Fruit fly (Drosophila melanogaster) ovary, adult (tissue): ENCODE results near the gene Tsp2A.

Experiments
- CG17801 ChIP-seq: fragments of 200-800 bp; optimal IDR thresholded peaks from 2 replicates; lab custom pipeline; 2019; ENCODE audit warnings: missing biosample characterization, mild to moderate bottlenecking, missing genetic modification characterization, moderate library complexity; ENCODE audit not compliant: partially characterized antibody

Tsp2A gene

DNA sequence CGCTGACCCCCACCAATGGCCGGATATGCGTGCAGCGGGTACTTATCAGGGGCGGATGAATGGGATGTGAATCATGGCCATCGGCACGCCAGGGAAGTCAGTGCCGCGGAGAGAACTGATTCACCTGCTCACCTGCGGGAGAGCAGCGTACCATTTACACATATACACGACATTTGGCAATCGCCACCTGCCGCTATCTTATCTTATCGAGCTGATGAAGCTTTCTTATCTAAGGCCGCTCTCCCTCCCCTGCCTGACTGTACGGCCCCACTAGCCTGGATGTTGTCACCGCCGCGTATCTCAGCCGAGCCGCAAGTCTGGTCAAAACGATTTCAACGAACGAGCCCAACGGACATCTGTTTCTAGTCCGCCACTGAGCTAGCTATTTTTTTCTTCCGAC lies at the start of gene Tsp2A:
Gene Tsp2A (plus strand): TSS at position 298 of the 400 bp plus-strand sequence.
- TF ChIP-seq CG17801 (GFP tag; lab: Kevin White, UChicago), result no peak

DNA sequence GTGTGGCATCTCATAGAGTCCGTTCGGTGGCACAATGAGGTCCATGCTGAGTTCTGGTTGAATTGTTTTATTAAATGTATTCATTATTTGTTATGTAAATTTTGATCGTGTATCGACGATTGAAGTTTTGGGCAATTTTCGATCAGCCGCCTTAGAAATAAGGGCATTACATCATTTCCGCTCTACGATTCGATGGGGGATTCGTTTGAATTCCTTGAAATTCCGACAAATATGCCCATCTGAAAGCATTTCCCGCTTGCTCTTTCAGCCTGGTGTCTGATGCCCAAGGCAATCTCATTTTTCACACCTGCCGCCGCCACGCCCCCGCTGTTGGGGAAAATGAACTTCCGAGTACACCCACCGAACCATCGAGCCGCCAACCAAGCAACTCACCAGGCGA lies 48.1 kb upstream of the Tsp2A start, which contains the start of gene CG32811:
Gene CG32811 (minus strand): TSS at position 101 of the 400 bp plus-strand sequence.
- no peak for TF ChIP-seq CG17801 (GFP tag; lab: Kevin White, UChicago)

DNA sequence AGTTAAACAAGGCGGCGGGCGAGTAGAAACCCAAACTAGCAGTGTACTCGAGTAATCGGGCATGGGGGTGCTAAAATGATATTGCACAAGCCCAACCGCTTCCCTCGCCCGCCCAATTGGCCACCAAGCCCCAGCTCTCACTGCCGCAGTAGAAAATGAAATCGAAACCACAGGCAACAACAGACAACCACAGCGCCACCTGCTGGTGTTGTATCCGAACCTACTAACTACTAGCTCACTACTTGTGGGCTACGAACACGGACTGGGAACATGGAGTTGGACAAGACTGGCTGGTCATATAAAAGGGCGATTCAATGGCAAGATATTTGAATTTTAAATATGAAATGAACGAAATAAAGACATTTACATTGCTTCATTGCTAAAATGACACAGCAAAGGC lies 46.4 kb upstream of the Tsp2A start:
- TF ChIP-seq CG17801 (GFP tag; lab: Kevin White, UChicago), result no peak

DNA sequence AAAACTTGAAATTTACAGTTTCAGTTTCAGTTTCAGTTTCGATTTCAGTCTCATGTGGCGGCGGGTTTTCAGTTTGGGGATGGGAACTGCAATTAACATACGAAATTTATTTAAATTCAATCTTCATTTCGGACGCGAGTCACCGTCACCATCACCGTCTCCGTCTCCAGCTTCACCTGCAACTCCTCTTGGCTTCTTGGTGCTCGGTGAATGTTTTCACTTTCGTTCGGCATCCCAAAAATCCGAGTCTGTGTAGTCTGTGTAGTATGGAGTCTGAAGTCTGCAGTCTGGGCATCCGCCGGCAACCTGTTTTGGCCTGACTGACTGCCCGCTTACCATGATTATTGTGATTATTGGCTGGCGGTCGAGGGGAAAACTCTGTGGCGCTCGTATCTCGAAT lies 42.4 kb upstream of the Tsp2A start:
- TF ChIP-seq CG17801 (GFP tag; lab: Kevin White, UChicago), result no peak

DNA sequence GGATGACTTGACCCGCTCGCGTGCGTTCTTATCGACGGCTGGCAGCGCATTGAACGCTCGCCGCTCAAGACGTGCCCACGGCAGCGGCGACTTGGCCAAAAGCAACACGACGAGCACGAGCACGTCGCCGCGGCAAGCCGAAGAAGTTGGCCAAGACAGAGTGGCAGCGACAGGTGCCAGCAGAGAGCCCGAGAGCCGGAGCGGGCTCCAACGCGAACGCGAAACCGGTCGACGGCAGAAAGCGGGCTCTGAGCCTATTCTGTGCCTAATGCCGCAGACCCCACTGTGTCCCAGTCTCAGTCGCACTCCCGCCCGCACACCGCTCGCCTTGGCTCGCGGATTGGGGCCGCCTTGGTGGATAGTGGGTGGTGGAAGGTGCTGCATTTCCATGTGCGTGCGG lies 37.9 kb upstream of the Tsp2A start:
- no peak for TF ChIP-seq CG17801 (GFP tag; lab: Kevin White, UChicago)

DNA sequence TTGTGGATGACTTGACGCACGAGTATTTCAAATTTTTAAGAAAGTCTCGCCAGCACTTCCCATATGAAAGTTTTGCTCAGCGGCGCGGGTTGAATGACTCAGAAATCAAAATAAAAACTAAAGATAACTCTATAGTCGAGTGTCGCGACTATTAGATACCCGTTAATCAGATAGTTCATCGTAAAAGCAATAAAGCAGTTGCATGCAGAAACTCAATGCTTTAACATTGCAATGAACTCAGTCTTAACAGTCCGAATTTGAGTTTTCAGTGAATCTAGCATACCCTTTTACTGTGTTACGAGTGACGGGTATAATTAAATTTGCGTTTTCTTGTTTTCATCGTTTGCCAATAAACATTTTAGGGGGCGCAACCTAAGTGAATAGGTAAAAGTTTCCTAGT lies 35.1 kb upstream of the Tsp2A start:
- TF ChIP-seq CG17801 (GFP tag; lab: Kevin White, UChicago), result no peak

DNA sequence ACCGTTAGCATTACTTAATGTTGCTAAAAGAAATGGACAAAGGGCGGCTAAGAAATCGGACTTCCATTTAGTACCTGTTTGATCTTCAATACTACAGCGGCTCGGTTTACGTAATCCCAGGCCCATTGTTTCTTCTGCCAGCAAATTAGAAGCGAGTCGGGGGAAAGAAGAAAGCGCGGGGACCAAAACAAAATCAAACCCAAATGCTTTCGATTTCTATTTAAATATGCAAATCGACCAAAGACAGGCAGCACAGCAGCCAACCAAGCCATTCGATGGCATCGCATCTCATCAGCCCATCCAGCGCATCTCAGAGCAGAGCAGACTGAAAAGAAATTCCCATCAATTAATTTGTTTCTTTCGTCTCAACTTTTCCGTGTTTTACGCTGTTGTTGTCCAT lies 33.8 kb upstream of the Tsp2A start:
- TF ChIP-seq CG17801 (GFP tag; lab: Kevin White, UChicago), result no peak

DNA sequence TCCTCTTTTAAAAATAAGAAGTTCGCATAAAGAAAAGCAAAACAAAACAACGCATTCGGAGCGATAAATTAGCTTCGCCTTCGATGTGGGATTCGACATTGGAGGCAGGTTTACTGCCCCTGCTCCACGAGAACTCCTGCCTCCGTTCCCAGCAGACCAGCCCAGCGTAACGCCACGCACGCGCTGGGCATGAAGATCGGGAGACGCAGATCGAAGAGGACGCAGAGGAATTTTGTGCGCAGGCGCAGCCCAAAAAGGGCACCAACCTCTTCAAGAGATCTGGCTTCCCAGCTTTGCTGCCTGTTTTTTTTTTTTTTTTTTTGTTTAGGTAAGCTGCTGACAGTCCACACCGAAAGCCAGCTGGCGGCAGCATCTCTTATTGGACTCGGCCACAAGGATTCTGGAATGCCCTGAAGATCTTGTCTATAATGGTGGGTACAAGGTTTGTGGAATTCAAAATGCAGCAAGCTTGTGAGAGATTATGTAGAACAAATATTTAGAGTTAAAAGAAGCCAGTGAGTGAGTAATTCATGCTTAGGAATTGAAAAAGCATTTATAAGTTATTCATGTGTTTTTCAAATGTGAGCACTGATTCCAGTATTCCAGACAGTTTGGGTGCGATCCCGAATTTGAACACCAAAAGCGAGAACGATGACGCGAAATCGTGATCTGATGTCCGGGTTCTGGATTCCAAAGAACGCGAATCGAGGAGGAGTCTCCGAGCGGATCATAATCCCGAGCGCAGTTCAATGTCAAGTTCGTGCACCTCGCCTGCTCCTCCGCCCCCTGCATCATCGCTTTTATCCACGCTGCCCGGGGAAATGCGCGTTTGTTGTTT lies 26.0 kb upstream of the Tsp2A start:
- TF ChIP-seq CG17801 (GFP tag; lab: Kevin White, UChicago), result no peak

DNA sequence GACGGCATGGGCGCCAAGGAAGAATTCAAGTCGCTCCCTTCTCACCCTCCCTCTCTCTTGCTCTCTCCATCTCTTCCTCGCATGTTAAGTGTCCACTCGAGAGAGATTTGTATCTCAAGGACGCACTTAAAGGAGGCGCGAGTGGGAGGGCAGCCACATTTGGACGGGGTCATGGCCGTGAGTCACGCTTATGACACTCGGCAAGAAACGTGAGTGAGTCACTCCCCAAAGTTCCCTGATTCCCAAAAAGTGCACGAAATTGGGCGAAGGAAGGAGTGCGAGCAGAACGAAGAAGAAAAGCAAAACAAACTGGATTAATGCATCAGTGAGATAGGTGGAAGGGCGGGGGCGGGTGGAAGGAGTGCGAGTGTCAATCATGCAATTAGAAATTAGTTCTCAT lies 25.3 kb upstream of the Tsp2A start:
- no peak for TF ChIP-seq CG17801 (GFP tag; lab: Kevin White, UChicago)

DNA sequence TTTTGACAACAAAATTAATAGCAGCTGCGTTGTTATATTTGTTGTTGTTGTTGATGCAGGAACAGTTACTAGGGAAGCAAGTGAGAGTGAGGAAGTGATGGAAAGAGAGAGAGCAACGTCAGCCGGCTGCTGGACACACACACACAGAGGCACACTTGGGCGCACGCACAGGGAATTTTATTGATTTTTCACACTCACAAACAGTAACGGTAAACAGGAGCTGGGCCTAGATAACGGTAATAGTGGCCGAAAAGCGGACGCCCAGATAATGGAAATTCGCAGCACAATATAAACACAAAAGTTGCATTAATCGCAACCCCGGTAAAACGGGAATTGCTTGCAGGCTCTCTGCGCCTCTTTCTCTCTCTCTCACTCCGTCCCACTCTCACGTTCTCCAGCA lies 24.7 kb upstream of the Tsp2A start:
- TF ChIP-seq CG17801 (GFP tag; lab: Kevin White, UChicago), result no peak

DNA sequence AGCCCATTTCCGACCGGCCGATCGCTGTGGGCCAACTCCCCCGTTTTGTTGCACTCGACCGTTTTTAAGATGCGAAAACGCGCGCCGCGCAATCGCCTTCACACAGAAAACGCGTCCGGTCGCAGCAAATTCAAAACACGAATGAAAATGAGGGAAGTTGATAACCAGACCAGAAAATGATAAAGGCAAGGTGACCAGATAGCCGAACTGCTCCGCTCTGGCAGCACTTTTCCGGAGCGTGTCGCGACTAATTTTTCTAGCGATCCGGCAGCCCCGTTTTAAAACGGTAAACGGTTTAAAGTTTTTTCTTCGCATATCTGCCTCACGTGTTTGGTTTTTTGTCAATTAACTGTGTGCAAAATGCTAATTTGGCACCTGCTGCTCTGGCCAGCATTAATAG lies 24.1 kb upstream of the Tsp2A start, which contains the start of gene DAAM:
Gene DAAM (minus strand): TSS at position 149 of the 400 bp plus-strand sequence.
- TF ChIP-seq CG17801 (GFP tag; lab: Kevin White, UChicago), result peak; percentile 61

DNA sequence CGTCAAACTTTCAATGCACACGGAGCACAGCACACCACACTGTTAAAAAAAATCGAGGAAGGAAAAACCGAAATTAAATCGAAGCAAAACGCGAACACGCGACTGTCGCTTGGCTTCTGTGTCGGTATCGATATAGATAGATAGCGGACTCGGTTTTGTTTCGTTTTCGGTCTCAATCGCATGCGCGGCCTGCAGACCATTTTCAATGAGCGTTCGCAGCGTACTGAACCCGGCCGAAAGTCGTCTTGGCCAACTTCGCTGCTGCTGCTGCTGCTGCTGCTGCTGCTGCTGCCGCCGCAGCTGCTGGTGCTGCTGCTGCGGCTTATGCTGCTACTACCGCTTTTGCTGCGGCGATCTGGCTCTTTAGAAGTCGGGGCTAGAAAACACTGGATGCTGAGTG lies 8.4 kb upstream of the Tsp2A start:
- no peak for TF ChIP-seq CG17801 (GFP tag; lab: Kevin White, UChicago)

DNA sequence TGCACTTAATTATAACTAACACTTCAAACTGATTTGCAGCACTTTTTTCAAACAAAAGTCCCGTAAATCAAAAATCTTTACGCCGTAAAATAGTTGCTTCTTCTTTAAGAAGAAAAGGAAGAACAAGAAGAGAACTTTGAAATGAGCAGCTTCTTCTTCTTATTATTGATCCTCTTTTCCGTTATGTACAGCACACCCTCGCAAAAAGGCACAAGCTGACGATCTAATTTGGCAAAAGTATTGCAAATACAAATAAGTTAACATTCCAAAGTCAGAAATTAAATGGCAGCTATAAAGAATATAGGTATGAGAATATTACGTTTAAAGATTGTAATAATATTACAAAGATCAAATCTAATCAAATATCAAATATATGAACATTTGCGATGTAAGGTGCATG lies 4.8 kb upstream of the Tsp2A start, which contains the start of gene CG11409:
Gene CG11409 (minus strand): TSS at position 60 of the 400 bp plus-strand sequence.
- no peak for TF ChIP-seq CG17801 (GFP tag; lab: Kevin White, UChicago)

DNA sequence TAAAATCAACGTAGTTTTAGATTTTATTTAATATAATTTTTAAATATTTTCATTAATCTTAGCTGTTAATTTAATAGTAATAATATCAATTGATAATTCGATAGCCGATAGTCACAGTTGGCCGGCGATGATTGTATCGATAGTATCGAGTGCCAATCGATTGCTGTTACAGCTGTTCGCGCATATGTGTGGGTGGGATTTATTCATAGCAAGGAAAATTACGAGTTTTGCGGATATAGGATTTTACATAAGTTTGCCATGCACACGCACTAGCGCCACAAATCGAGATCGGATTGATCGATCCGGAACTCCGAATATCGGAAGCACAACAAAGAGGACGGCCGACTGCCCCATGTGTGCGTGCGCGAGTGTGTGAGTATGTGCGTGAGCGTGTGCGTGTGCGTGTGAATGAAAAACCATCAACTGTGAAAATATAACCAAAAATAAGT lies 4.4 kb upstream of the Tsp2A start, which contains the start of gene Naa30A:
Gene Naa30A (plus strand): TSS at position 163 of the 449 bp plus-strand sequence.
- TF ChIP-seq CG17801 (GFP tag; lab: Kevin White, UChicago), result peak; percentile 51

DNA sequence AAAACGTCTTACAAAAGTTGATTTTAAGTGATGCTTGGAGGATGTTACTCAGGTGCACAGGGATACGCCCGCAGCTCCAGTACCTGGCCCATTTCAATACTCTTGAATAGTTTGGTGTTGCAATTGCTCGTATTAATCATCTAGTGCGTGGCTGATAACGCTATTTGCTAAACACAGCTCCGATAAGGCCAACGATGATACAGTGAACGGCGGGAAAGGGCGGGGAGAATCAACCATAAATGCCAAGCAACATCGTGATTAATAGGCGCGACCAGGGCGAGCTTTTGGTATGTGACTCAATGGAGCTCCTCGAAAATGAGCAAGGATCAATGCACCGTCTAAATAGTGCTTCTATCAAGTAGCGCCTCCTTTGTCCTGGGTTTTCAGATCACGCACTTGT lies 480 bp downstream of the Tsp2A start:
- no peak for TF ChIP-seq CG17801 (GFP tag; lab: Kevin White, UChicago)

DNA sequence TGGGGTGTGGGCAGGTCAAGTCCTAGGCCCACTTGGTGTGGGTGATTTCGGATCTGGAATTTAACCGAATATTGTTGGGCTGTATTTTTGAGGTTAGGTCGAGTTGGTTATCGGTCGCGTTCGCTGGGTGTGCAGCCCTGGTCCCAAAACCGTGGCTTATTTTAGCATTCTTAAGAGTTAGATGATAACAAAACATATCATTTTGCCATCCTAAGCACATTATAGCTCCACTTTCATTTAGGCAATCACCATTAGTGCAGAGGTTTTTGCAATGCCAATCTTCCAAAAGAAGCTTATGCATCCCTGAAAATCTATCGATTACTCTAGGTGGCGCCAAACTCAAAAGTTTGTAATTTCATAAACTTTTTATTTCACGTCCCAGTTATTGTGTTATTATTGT lies 2.9 kb downstream of the Tsp2A start, which contains the start of gene MTPAP:
Gene MTPAP (minus strand): TSS at position 103 of the 400 bp plus-strand sequence.
- TF ChIP-seq CG17801 (GFP tag; lab: Kevin White, UChicago), result no peak
